Worm (Caenorhabditis elegans): ENCODE measurements around the gene mig-23.

mig-23 gene

DNA sequence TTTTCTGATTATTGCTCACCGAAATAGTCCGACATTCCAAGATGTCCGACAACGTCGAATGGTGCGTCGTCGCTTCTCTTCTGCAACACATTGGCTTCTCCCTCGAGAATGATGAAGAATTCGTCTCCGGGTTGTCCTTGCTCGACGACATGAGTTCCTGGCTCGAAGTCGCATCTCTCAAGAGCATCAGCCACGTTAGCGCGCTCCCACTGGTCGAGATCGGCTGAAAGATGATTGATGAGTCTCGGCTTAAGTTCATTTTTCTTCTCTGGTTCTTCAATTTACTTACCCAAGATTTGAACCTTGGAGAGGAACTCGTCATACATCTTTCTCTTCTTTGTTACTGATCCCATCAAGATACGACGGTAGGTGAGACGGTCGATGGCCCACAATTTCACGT is 23.5 kb upstream of the mig-23 start:
- TF ChIP-seq let-607 (tag; optimal IDR thresholded peaks at IDR 0.05) (no peak), zfh-2 (GFP tag; conservative IDR thresholded peaks at IDR 0.05) (peak; percentile 46; the same call in 1 of the 2 replicates)

DNA sequence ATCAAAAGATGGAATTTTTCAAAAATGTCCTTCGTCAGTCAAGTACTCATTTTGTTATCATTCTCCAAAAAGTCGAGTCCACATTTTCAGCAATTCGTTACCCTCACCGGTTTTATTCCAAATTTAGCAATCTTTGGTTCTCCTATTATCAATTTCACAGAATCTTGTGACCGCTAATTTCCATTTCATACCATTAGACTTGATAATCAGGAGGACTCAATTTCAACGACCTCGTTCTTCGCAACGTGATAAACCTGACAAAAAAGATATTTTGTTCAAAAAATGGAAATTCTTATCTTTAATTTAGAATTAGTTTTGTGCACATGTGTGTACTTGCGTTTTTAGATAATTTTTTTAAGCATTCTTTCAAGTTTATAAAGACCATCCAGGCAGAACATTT is 13.9 kb upstream of the mig-23 start:
- TF ChIP-seq nhr-80 (tag; optimal IDR thresholded peaks at IDR 0.05) (peak; percentile 80), ZK185.1 (tag; optimal IDR thresholded peaks at IDR 0.05; ENCODE audit: poor library complexity, severe bottlenecking) (no peak)

DNA sequence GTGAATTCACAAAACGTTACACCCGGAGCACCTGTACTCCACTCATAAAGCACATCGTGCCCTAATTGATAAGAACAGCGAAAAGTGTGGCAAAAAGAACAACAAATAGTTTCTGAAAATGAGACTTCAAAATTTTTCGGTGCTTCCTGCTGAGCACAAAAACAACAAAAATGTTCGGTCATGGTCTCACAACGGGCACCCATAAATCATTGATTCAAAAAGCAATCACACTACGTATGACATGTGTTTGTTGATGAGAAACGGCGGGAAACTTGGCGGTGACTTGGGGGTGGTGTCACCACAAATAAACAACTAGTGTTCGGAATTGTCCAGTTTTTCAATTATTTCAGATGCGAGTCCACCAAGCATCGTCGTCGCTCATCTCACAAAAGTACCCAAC is 12.2 kb upstream of the mig-23 start:
- no peak for TF ChIP-seq B0336.3 (GFP tag; IDR thresholded peaks at IDR 0.05)
- TF ChIP-seq egl-18 (GFP tag; IDR thresholded peaks at IDR 0.05) = no peak
- no peak for TF ChIP-seq lin-35 (GFP tag; optimal IDR thresholded peaks at IDR 0.05)
- no peak for TF ChIP-seq T26A5.8 (tag; optimal IDR thresholded peaks at IDR 0.05)
- no peak for TF ChIP-seq Y79H2A.3 (GFP tag; conservative IDR thresholded peaks at IDR 0.05)
- no peak for TF ChIP-seq dox-1 (GFP tag; IDR thresholded peaks at IDR 0.05)
- TF ChIP-seq sdz-38 (tag; optimal IDR thresholded peaks at IDR 0.05) = no peak
- TF ChIP-seq repo-1 (tag; optimal IDR thresholded peaks at IDR 0.05) = no peak
- no peak for TF ChIP-seq Y53G8AR.9 (GFP tag; conservative IDR thresholded peaks at IDR 0.05)

ce11 chrX:5958815-5959214 is 10.1 kb upstream of the mig-23 start, which contains the start of gene R07E4.1:
Gene R07E4.1, plus strand, starts transcription at chrX:5959115.
- no peak for TF ChIP-seq cebp-2 (GFP tag; IDR thresholded peaks at IDR 0.05)
- TF ChIP-seq ztf-18 (tag; optimal IDR thresholded peaks at IDR 0.05) = no peak
- no peak for TF ChIP-seq sdz-38 (tag; optimal IDR thresholded peaks at IDR 0.05)
- no peak for TF ChIP-seq lin-40 (tag; optimal IDR thresholded peaks at IDR 0.05)
- no peak for TF ChIP-seq ccch-3 (GFP tag; optimal IDR thresholded peaks at IDR 0.05)
- no peak for TF ChIP-seq T07F8.4 (tag; optimal IDR thresholded peaks at IDR 0.05)
- no peak for TF ChIP-seq egrh-3 (GFP tag; IDR thresholded peaks at IDR 0.05)

DNA sequence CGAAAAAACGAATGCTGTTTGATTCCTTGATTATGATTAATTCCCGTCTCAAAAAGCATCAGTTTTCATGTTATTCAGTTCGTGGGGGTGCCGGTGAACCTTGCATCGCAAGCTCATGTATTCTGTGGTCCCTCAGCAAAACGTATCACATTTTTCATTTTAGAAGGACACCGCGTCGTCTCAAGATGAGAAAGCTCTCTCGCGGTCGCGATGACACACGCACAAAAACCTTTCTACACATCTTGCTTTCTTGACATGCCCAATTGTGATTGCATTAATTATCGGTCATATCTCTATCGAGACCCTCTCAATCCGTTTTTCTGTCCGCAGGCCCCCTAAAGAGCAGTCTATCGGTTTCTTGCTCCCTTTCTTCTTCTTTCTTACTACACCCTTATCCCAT is 7.5 kb upstream of the mig-23 start:
- TF ChIP-seq Y79H2A.3 (GFP tag; conservative IDR thresholded peaks at IDR 0.05) (no peak), rcor-1 (GFP tag; IDR thresholded peaks at IDR 0.05) (no peak), ceh-58 (GFP tag; IDR thresholded peaks at IDR 0.05) (no peak), unc-62 (GFP tag; optimal IDR thresholded peaks at IDR 0.05) (no peak), somi-1 (GFP tag; optimal IDR thresholded peaks at IDR 0.05) (no peak), nfya-2 (GFP tag; IDR thresholded peaks at IDR 0.05) (no peak), D2030.7 (GFP tag; IDR thresholded peaks at IDR 0.05) (no peak), F39B2.1 (GFP tag; IDR thresholded peaks at IDR 0.05) (no peak), snpc-1.1 (tag; optimal IDR thresholded peaks at IDR 0.05; ENCODE audit: insufficient read depth) (no peak)

- TF ChIP-seq tbx-9 (tag; optimal IDR thresholded peaks at IDR 0.05; ENCODE audit: borderline replicate concordance) (no peak), nfya-2 (GFP tag; IDR thresholded peaks at IDR 0.05) (no peak), snpc-1.1 (tag; optimal IDR thresholded peaks at IDR 0.05; ENCODE audit: insufficient read depth) (no peak), lsy-27 (tag; optimal IDR thresholded peaks at IDR 0.05; ENCODE audit: borderline replicate concordance, insufficient read depth) (no peak), ztf-3 (GFP tag; optimal IDR thresholded peaks at IDR 0.05) (no peak), egl-18 (GFP tag; IDR thresholded peaks at IDR 0.05) (no peak), pha-4 (tag; optimal IDR thresholded peaks at IDR 0.05) (peak; percentile 31), F10E7.11 (tag; optimal IDR thresholded peaks at IDR 0.05) (no peak), ztf-22 (GFP tag; optimal IDR thresholded peaks at IDR 0.05) (no peak), ceh-79 (tag; optimal IDR thresholded peaks at IDR 0.05) (no peak), F39B2.1 (GFP tag; IDR thresholded peaks at IDR 0.05) (no peak), attf-5 (GFP tag; optimal IDR thresholded peaks at IDR 0.05) (peak; percentile 31), pbrm-1 (GFP tag; IDR thresholded peaks at IDR 0.05) (no peak), Y95B8A.8 (GFP tag; IDR thresholded peaks at IDR 0.05) (no peak), Y67H2A.10 (GFP tag; conservative IDR thresholded peaks at IDR 0.05) (no peak), F23B12.7 (tag; optimal IDR thresholded peaks at IDR 0.05; ENCODE audit: insufficient read depth) (peak; percentile 1), T26A5.8 (tag; optimal IDR thresholded peaks at IDR 0.05) (no peak), ztf-25 (GFP tag; IDR thresholded peaks at IDR 0.05) (no peak)
These were observed 4.5 kb upstream of the mig-23 start, which contains the start of the genes R07E4.5 and R07E4.3 for ce11 chrX:5953174-5953573. Gene R07E4.5, minus strand, starts transcription at chrX:5953174. Gene R07E4.3, plus strand, starts transcription at chrX:5953458.
